Worm (Caenorhabditis elegans) whole organism, L4 larva: Measurements from ENCODE around the gene T15B12.2.

Experiments
- D1046.2 ChIP-seq: fragments of 200-800 bp; sonication (Bioruptor generic); IDR thresholded peaks from 2 replicates; pipeline ENCODE4 v1.3.6; 2022; ENCODE audit warnings: missing genetic modification characterization, missing compliant biosample characterization
- F49E8.2 ChIP-seq: sonication (generic microtip); optimal IDR thresholded peaks from 2 replicates; lab custom pipeline; 2016; ENCODE audit warnings: missing compliant biosample characterization, mild to moderate bottlenecking, missing genetic modification characterization, borderline replicate concordance
- R02D3.7 ChIP-seq: fragments of 150-350 bp; sonication (generic microtip); optimal IDR thresholded peaks from 3 replicates; lab custom pipeline; 2014; ENCODE audit warnings: missing biosample characterization, missing genetic modification characterization
- T20F7.1 ChIP-seq: fragments of 200-800 bp; sonication (Bioruptor generic); optimal IDR thresholded peaks from 2 replicates; lab custom pipeline; 2018; ENCODE audit warnings: mild to moderate bottlenecking, missing genetic modification characterization, missing compliant biosample characterization
- T26A8.4 ChIP-seq: fragments of 200-800 bp; sonication (Bioruptor generic); IDR thresholded peaks from 2 replicates; pipeline ENCODE4 v1.3.6; 2022; ENCODE audit warnings: missing genetic modification characterization, missing compliant biosample characterization
- Y105C5A.15 ChIP-seq: fragments of 200-800 bp; sonication (Bioruptor generic); IDR thresholded peaks from 2 replicates; pipeline ENCODE4 v1.3.6; 2022; ENCODE audit warnings: missing genetic modification characterization, missing compliant biosample characterization
- Y48G9A.11 ChIP-seq: fragments of 200-800 bp; sonication (Bioruptor generic); IDR thresholded peaks from 2 replicates; pipeline ENCODE4 v1.3.6; 2022; ENCODE audit warnings: missing genetic modification reagents, missing genetic modification characterization, missing compliant biosample characterization
- Y5F2A.4 ChIP-seq: fragments of 200-800 bp; sonication (Bioruptor generic); optimal IDR thresholded peaks from 2 replicates; lab custom pipeline; 2018; ENCODE audit warnings: mild to moderate bottlenecking, missing genetic modification characterization, missing compliant biosample characterization
- Y75B8A.6 ChIP-seq: fragments of 200-800 bp; sonication (Bioruptor generic); IDR thresholded peaks from 2 replicates; pipeline ENCODE4 v1.3.6; 2022; ENCODE audit warnings: missing genetic modification reagents, missing genetic modification characterization, missing compliant biosample characterization
- aly-2 ChIP-seq: sonication (generic microtip); optimal IDR thresholded peaks from 2 replicates; lab custom pipeline; 2018; ENCODE audit warnings: missing biosample characterization, missing genetic modification characterization
- ama-1 ChIP-seq: fragments of 150-350 bp; optimal IDR thresholded peaks from 2 replicates; lab custom pipeline; 2014; ENCODE audit warnings: inconsistent platforms, mixed read lengths
- arid-1 ChIP-seq: fragments of 200-800 bp; sonication (Bioruptor generic); conservative IDR thresholded peaks from 2 replicates; pipeline ENCODE4 v1.3.6; 2022; ENCODE audit warnings: missing genetic modification reagents, missing genetic modification characterization, missing compliant biosample characterization
- attf-4 ChIP-seq: sonication (generic microtip); optimal IDR thresholded peaks from 3 replicates; lab custom pipeline; 2017; ENCODE audit warnings: missing biosample characterization, missing genetic modification characterization
- ceh-20 ChIP-seq: fragments of 200-800 bp; sonication (Bioruptor generic); IDR thresholded peaks from 2 replicates; pipeline ENCODE4 v1.3.6; 2022; ENCODE audit warnings: missing genetic modification reagents, missing genetic modification characterization, missing compliant biosample characterization
- ceh-32 ChIP-seq: sonication (generic microtip); optimal IDR thresholded peaks from 2 replicates; lab custom pipeline; 2016; ENCODE audit warnings: mild to moderate bottlenecking, missing genetic modification characterization, missing compliant biosample characterization; ENCODE audit not compliant: poor library complexity
- ceh-44 ChIP-seq: fragments of 200-800 bp; sonication (Bioruptor generic); IDR thresholded peaks from 2 replicates; pipeline ENCODE4 v1.3.6; 2022; ENCODE audit warnings: missing genetic modification reagents, missing genetic modification characterization, missing compliant biosample characterization
- ceh-82 ChIP-seq: sonication (generic microtip); optimal IDR thresholded peaks from 2 replicates; lab custom pipeline; 2017; ENCODE audit warnings: missing biosample characterization, missing genetic modification characterization
- ces-1 ChIP-seq: fragments of 150-350 bp; sonication (generic microtip); optimal IDR thresholded peaks from 4 replicates; lab custom pipeline; 2014; ENCODE audit warnings: missing biosample characterization, missing genetic modification reagents, missing genetic modification characterization
- cey-2 ChIP-seq: sonication (generic microtip); optimal IDR thresholded peaks from 3 replicates; lab custom pipeline; 2017; ENCODE audit warnings: missing genetic modification characterization, mild to moderate bottlenecking, missing compliant biosample characterization, antibody characterized with exemption, borderline replicate concordance; ENCODE audit not compliant: insufficient read depth
- ctbp-1 ChIP-seq: fragments of 200-800 bp; sonication (Bioruptor generic); IDR thresholded peaks from 2 replicates; pipeline ENCODE4 v1.3.6; 2022; ENCODE audit warnings: missing genetic modification reagents, missing genetic modification characterization, missing compliant biosample characterization
- daf-16 ChIP-seq, 3 experiments: sonication (generic microtip); optimal IDR thresholded peaks; 2 replicates each; lab custom pipeline; 2016 to 2017; ENCODE audit warnings: missing genetic modification characterization in 3 of 3, missing genetic modification reagents in 3 of 3, mild to moderate bottlenecking in 2 of 3, missing compliant biosample characterization in 2 of 3, missing biosample characterization in 1 of 3, moderate library complexity in 1 of 3
- daf-19 ChIP-seq: fragments of 200-800 bp; sonication (Bioruptor generic); conservative IDR thresholded peaks from 2 replicates; pipeline ENCODE4 v1.3.6; 2022; ENCODE audit warnings: missing genetic modification characterization, missing compliant biosample characterization
- daf-8 ChIP-seq: fragments of 200-800 bp; sonication (Bioruptor generic); IDR thresholded peaks from 2 replicates; pipeline ENCODE4 v1.3.6; 2022; ENCODE audit warnings: missing genetic modification characterization, missing compliant biosample characterization
- dmd-6 ChIP-seq: fragments of 200-800 bp; sonication (Bioruptor generic); IDR thresholded peaks from 2 replicates; pipeline ENCODE4 v1.3.6; 2022; ENCODE audit warnings: missing genetic modification reagents, missing genetic modification characterization, missing compliant biosample characterization
- dmd-9 ChIP-seq: fragments of 200-800 bp; sonication (Bioruptor generic); IDR thresholded peaks from 2 replicates; pipeline ENCODE4 v1.3.6; 2022; ENCODE audit warnings: missing genetic modification reagents, missing genetic modification characterization, missing compliant biosample characterization
- dpl-1 ChIP-seq: fragments of 150-350 bp; optimal IDR thresholded peaks from 2 replicates; lab custom pipeline; 2014; ENCODE audit warnings: missing biosample characterization, missing genetic modification reagents, missing genetic modification characterization
- egl-43 ChIP-seq: fragments of 200-800 bp; sonication (Bioruptor generic); IDR thresholded peaks from 2 replicates; pipeline ENCODE4 v1.3.6; 2022; ENCODE audit warnings: missing genetic modification reagents, missing genetic modification characterization, missing compliant biosample characterization
- hif-1 ChIP-seq, 2 experiments: sonication (generic microtip); optimal IDR thresholded peaks; 2 replicates each; lab custom pipeline; 2016 to 2017; ENCODE audit warnings: missing compliant biosample characterization in 2 of 2, missing genetic modification characterization in 2 of 2, missing genetic modification reagents in 2 of 2, missing genotype in 2 of 2, mild to moderate bottlenecking in 1 of 2
- lin-13 ChIP-seq: fragments of 150-350 bp; optimal IDR thresholded peaks from 2 replicates; lab custom pipeline; 2014; ENCODE audit warnings: missing biosample characterization, missing genetic modification reagents, missing genetic modification characterization
- madf-9 ChIP-seq: fragments of 200-800 bp; sonication (Bioruptor generic); conservative IDR thresholded peaks from 2 replicates; pipeline ENCODE4 v1.3.6; 2022; ENCODE audit warnings: missing genetic modification reagents, missing genetic modification characterization, missing compliant biosample characterization
- mep-1 ChIP-seq: fragments of 150-350 bp; sonication (generic microtip); optimal IDR thresholded peaks from 3 replicates; lab custom pipeline; 2014; ENCODE audit warnings: missing biosample characterization, missing genetic modification characterization
- mes-2 ChIP-seq: sonication (generic microtip); optimal IDR thresholded peaks from 2 replicates; lab custom pipeline; 2016; ENCODE audit warnings: missing genotype, mild to moderate bottlenecking, missing genetic modification characterization, missing compliant biosample characterization; ENCODE audit not compliant: poor library complexity, severe bottlenecking
- mxl-3 ChIP-seq: fragments of 200-800 bp; sonication (Bioruptor generic); optimal IDR thresholded peaks from 2 replicates; lab custom pipeline; 2018; ENCODE audit warnings: mild to moderate bottlenecking, missing genetic modification characterization, missing compliant biosample characterization
- nhr-102 ChIP-seq: sonication (generic microtip); optimal IDR thresholded peaks from 2 replicates; lab custom pipeline; 2016; ENCODE audit warnings: mild to moderate bottlenecking, missing genetic modification characterization, moderate library complexity, missing compliant biosample characterization
- nhr-11 ChIP-seq: fragments of 150-350 bp; optimal IDR thresholded peaks from 2 replicates; lab custom pipeline; 2014; ENCODE audit warnings: missing biosample characterization, missing genetic modification characterization
- nhr-111 ChIP-seq: fragments of 200-800 bp; sonication (Bioruptor generic); optimal IDR thresholded peaks from 2 replicates; lab custom pipeline; 2018; ENCODE audit warnings: mild to moderate bottlenecking, missing genetic modification characterization, missing compliant biosample characterization
- nhr-237 ChIP-seq: sonication (generic microtip); optimal IDR thresholded peaks from 2 replicates; lab custom pipeline; 2017; ENCODE audit warnings: missing biosample characterization, missing genetic modification characterization
- nhr-28 ChIP-seq: fragments of 150-350 bp; optimal IDR thresholded peaks from 2 replicates; lab custom pipeline; 2014; ENCODE audit warnings: missing biosample characterization, missing genetic modification characterization
- nhr-48 ChIP-seq: sonication (generic microtip); optimal IDR thresholded peaks from 2 replicates; lab custom pipeline; 2016; ENCODE audit warnings: mild to moderate bottlenecking, missing genetic modification characterization, missing compliant biosample characterization
- nhr-76 ChIP-seq: fragments of 150-350 bp; optimal IDR thresholded peaks from 2 replicates; lab custom pipeline; 2014; ENCODE audit warnings: missing biosample characterization, missing genetic modification characterization
- nhr-77 ChIP-seq: fragments of 150-350 bp; optimal IDR thresholded peaks from 2 replicates; lab custom pipeline; 2014; ENCODE audit warnings: missing biosample characterization, missing genetic modification characterization
- pqm-1 ChIP-seq: sonication (generic microtip); optimal IDR thresholded peaks from 2 replicates; lab custom pipeline; 2017; ENCODE audit warnings: missing biosample characterization, missing genetic modification characterization
- skn-1 ChIP-seq: fragments of 150-350 bp; optimal IDR thresholded peaks from 2 replicates; lab custom pipeline; 2014; ENCODE audit warnings: missing biosample characterization, missing genetic modification characterization
- spr-1 ChIP-seq: sonication (generic microtip); optimal IDR thresholded peaks from 2 replicates; lab custom pipeline; 2016; ENCODE audit warnings: mild to moderate bottlenecking, missing genetic modification characterization, missing compliant biosample characterization
- spr-3 ChIP-seq: fragments of 200-800 bp; sonication (Bioruptor generic); optimal IDR thresholded peaks from 2 replicates; lab custom pipeline; 2018; ENCODE audit warnings: mild to moderate bottlenecking, missing genetic modification characterization, missing compliant biosample characterization
- tag-97 ChIP-seq: fragments of 200-800 bp; sonication (Bioruptor generic); IDR thresholded peaks from 2 replicates; pipeline ENCODE4 v1.3.6; 2022; ENCODE audit warnings: missing genetic modification characterization, missing compliant biosample characterization
- tra-1 ChIP-seq: fragments of 200-800 bp; sonication (Bioruptor generic); IDR thresholded peaks from 2 replicates; pipeline ENCODE4 v1.3.6; 2022; ENCODE audit warnings: missing genetic modification reagents, missing genetic modification characterization, missing compliant biosample characterization
- unc-39 ChIP-seq: sonication (generic microtip); optimal IDR thresholded peaks from 2 replicates; lab custom pipeline; 2017; ENCODE audit warnings: missing biosample characterization, missing genetic modification characterization
- zag-1 ChIP-seq: fragments of 150-350 bp; optimal IDR thresholded peaks from 2 replicates; lab custom pipeline; 2014; ENCODE audit warnings: missing biosample characterization, missing genetic modification characterization
- zfp-2 ChIP-seq: sonication (generic microtip); optimal IDR thresholded peaks from 2 replicates; lab custom pipeline; 2016; ENCODE audit warnings: mild to moderate bottlenecking, missing genetic modification characterization, missing compliant biosample characterization
- zip-11 ChIP-seq: fragments of 200-800 bp; sonication (Bioruptor generic); IDR thresholded peaks from 2 replicates; pipeline ENCODE4 v1.3.6; 2022; ENCODE audit warnings: missing genetic modification characterization, missing compliant biosample characterization

The T15B12.2 gene

ce11 chrIII:5305725-5306124, 4.0 kb upstream of the T15B12.2 start (continued):
- TF ChIP-seq F49E8.2 (tag; lab: Kevin White, UChicago) (peak; percentile 61), Y48G9A.11 (GFP tag; lab: Robert Waterston, UW) (peak; percentile 90), ctbp-1 (GFP tag; lab: Robert Waterston, UW) (peak; percentile 95), egl-43 (GFP tag; lab: Robert Waterston, UW) (peak; percentile 97), mep-1 (tag; lab: Kevin White, UChicago) (peak; percentile 61), D1046.2 (GFP tag; lab: Robert Waterston, UW) (peak; percentile 91), skn-1 (no peak), ceh-82 (tag; lab: Kevin White, UChicago) (no peak), daf-16 (GFP tag; optimal IDR thresholded peaks at IDR 0.05; lab: Kevin White, UChicago) (peak; percentile 57 to 83), daf-16 (tag; optimal IDR thresholded peaks at IDR 0.05; lab: Kevin White, UChicago) (peak; percentile 83), mxl-3 (GFP tag; lab: Kevin White, UChicago) (peak; percentile 75), daf-8 (0 out of 2 replicates have a peak, but pooled peaks have one; percentile 65), spr-1 (tag; lab: Kevin White, UChicago) (peak; percentile 69), ces-1 (GFP tag; lab: Kevin White, UChicago) (no peak), cey-2 (tag; lab: Kevin White, UChicago) (no peak), nhr-76 (tag; lab: Kevin White, UChicago) (no peak), attf-4 (tag; lab: Kevin White, UChicago) (no peak), pqm-1 (no peak), dmd-6 (peak; percentile 66), ceh-44 (GFP tag; lab: Robert Waterston, UW) (peak; percentile 78), nhr-102 (tag; lab: Kevin White, UChicago) (peak; percentile 56), arid-1 (peak; percentile 95), Y5F2A.4 (GFP tag; lab: Kevin White, UChicago) (peak; percentile 79), Y75B8A.6 (peak; percentile 83; the same call in 1 of the 2 replicates), dpl-1 (GFP tag; lab: Kevin White, UChicago) (peak; percentile 50), daf-19 (GFP tag; lab: Robert Waterston, UW) (peak; percentile 93), nhr-11 (tag; lab: Kevin White, UChicago) (peak; percentile 20), hif-1 (tag; optimal IDR thresholded peaks at IDR 0.05; lab: Kevin White, UChicago) (peak; percentile 15 to 62), tra-1 (GFP tag; lab: Robert Waterston, UW) (peak; percentile 83), T26A8.4 (GFP tag; lab: Robert Waterston, UW) (peak; percentile 91), nhr-237 (tag; lab: Kevin White, UChicago) (no peak), ceh-20 (peak; percentile 68; the same call in 1 of the 2 replicates), zip-11 (peak; percentile 85; the same call in 1 of the 2 replicates), ama-1 (no peak), nhr-48 (no peak), unc-39 (tag; lab: Kevin White, UChicago) (no peak), mes-2 (peak; percentile 81), spr-3 (GFP tag; lab: Kevin White, UChicago) (peak; percentile 82), nhr-111 (GFP tag; lab: Kevin White, UChicago) (peak; percentile 68), nhr-77 (tag; lab: Kevin White, UChicago) (peak; percentile 0), aly-2 (tag; lab: Kevin White, UChicago) (no peak), R02D3.7 (tag; lab: Kevin White, UChicago) (no peak), zfp-2 (tag; lab: Kevin White, UChicago) (no peak), tag-97 (no peak), Y105C5A.15 (GFP tag; lab: Robert Waterston, UW) (peak; percentile 91), zag-1 (no peak), ceh-32 (tag; lab: Kevin White, UChicago) (no peak), nhr-28 (tag; lab: Kevin White, UChicago) (no peak), lin-13 (GFP tag; lab: Kevin White, UChicago) (peak; percentile 54), T20F7.1 (GFP tag; lab: Kevin White, UChicago) (no peak), dmd-9 (GFP tag; lab: Robert Waterston, UW) (peak; percentile 77), madf-9 (GFP tag; lab: Robert Waterston, UW) (peak; percentile 89)
